Fruit fly (Drosophila melanogaster): Measurements from ENCODE around the gene CG14422.

The CG14422 gene

dm6 chrX:2934827-2935226 is 8.4 kb upstream of the CG14422 start, which contains the start of gene CG3592:
TSS of gene CG3592 (plus strand) at chrX:2935127.
- TF ChIP-seq topi (GFP tag; optimal IDR thresholded peaks at IDR 0.05) (no peak), Eip93F (GFP tag; optimal IDR thresholded peaks at IDR 0.05) (no peak), CG11762 (GFP tag; optimal IDR thresholded peaks at IDR 0.05; ENCODE audit: insufficient read depth) (no peak), CG3032 (tag; optimal IDR thresholded peaks at IDR 0.05) (no peak)

dm6 chrX:2936727-2937126 is 6.5 kb upstream of the CG14422 start, which contains the start of gene CG3598:
TSS of gene CG3598 (plus strand) at chrX:2937027.
- TF ChIP-seq topi (GFP tag; optimal IDR thresholded peaks at IDR 0.05) (no peak), CG6808 (GFP tag; optimal IDR thresholded peaks at IDR 0.05) (no peak), net (GFP tag; optimal IDR thresholded peaks at IDR 0.05) (no peak), Hr39 (GFP tag; optimal IDR thresholded peaks at IDR 0.05) (no peak), CG11294 (GFP tag; IDR thresholded peaks at IDR 0.05) (no peak), Gug (GFP tag; IDR thresholded peaks at IDR 0.05) (no peak), dac (GFP tag; optimal IDR thresholded peaks at IDR 0.05) (no peak), pdm3 (GFP tag; optimal IDR thresholded peaks at IDR 0.05) (no peak), CG6163 (GFP tag; IDR thresholded peaks at IDR 0.05) (no peak), eg (GFP tag; IDR thresholded peaks at IDR 0.05) (no peak), dsx (GFP tag; optimal IDR thresholded peaks at IDR 0.05; ENCODE audit: poor library complexity, severe bottlenecking) (no peak), Eip75B (GFP tag; optimal IDR thresholded peaks at IDR 0.05) (no peak), CG31627 (GFP tag; optimal IDR thresholded peaks at IDR 0.05) (no peak), CG32006 (GFP tag; optimal IDR thresholded peaks at IDR 0.05) (no peak), CG3032 (tag; optimal IDR thresholded peaks at IDR 0.05) (no peak), CG4318 (GFP tag; optimal IDR thresholded peaks at IDR 0.05) (no peak), CG6792 (GFP tag; optimal IDR thresholded peaks at IDR 0.05) (no peak)

- TF ChIP-seq esn (GFP tag; optimal IDR thresholded peaks at IDR 0.05): no peak
- TF ChIP-seq CG31627 (GFP tag; optimal IDR thresholded peaks at IDR 0.05): no peak
- TF ChIP-seq eg (GFP tag; IDR thresholded peaks at IDR 0.05): no peak
- TF ChIP-seq Hr4 (GFP tag; optimal IDR thresholded peaks at IDR 0.05): no peak
- TF ChIP-seq vri (GFP tag; optimal IDR thresholded peaks at IDR 0.05): no peak
- no peak for TF ChIP-seq dac (GFP tag; optimal IDR thresholded peaks at IDR 0.05)
- no peak for TF ChIP-seq net (GFP tag; optimal IDR thresholded peaks at IDR 0.05)
- TF ChIP-seq CG32006 (GFP tag; optimal IDR thresholded peaks at IDR 0.05): no peak
- no peak for TF ChIP-seq Ets21C (GFP tag; optimal IDR thresholded peaks at IDR 0.05)
- no peak for TF ChIP-seq CG6808 (GFP tag; optimal IDR thresholded peaks at IDR 0.05)
- no peak for TF ChIP-seq Hr38 (GFP tag; optimal IDR thresholded peaks at IDR 0.05)
- TF ChIP-seq Hr39 (GFP tag; optimal IDR thresholded peaks at IDR 0.05): no peak
- no peak for TF ChIP-seq CG34406 (GFP tag; optimal IDR thresholded peaks at IDR 0.05)
- TF ChIP-seq dsx (GFP tag; optimal IDR thresholded peaks at IDR 0.05; ENCODE audit: poor library complexity, severe bottlenecking): no peak
- TF ChIP-seq Smox (GFP tag; optimal IDR thresholded peaks at IDR 0.05): no peak
- no peak for TF ChIP-seq salr (GFP tag; optimal IDR thresholded peaks at IDR 0.05)
- no peak for TF ChIP-seq spab (GFP tag; optimal IDR thresholded peaks at IDR 0.05)
- TF ChIP-seq Eip78C (GFP tag): no peak
- no peak for TF ChIP-seq Sox15 (GFP tag; optimal IDR thresholded peaks at IDR 0.05)
Observed at dm6 chrX:2938556-2938955, 4.6 kb upstream of the CG14422 start, which contains the start of gene CG14420. TSS of gene CG14420 (plus strand) at chrX:2938856.

dm6 chrX:2941108-2941507 is 2.1 kb upstream of the CG14422 start, which contains the start of gene CG14421:
TSS of gene CG14421 (plus strand) at chrX:2941408.
- TF ChIP-seq lz (GFP tag; optimal IDR thresholded peaks at IDR 0.05) (no peak), Eip78C (GFP tag) (no peak), pdm3 (GFP tag; optimal IDR thresholded peaks at IDR 0.05) (no peak), dsx (GFP tag; optimal IDR thresholded peaks at IDR 0.05; ENCODE audit: poor library complexity, severe bottlenecking) (no peak)

dm6 chrX:2945103-2945502 is 1.9 kb downstream of the CG14422 start, which contains the start of gene CG14423:
TSS of gene CG14423 (plus strand) at chrX:2945403.
- TF ChIP-seq net (GFP tag; optimal IDR thresholded peaks at IDR 0.05) (no peak), Sox15 (GFP tag; optimal IDR thresholded peaks at IDR 0.05) (no peak), Smox (GFP tag; optimal IDR thresholded peaks at IDR 0.05) (no peak)
